Fruit fly (Drosophila melanogaster): ENCODE measurements around the gene Usp7.

The Usp7 gene

DNA sequence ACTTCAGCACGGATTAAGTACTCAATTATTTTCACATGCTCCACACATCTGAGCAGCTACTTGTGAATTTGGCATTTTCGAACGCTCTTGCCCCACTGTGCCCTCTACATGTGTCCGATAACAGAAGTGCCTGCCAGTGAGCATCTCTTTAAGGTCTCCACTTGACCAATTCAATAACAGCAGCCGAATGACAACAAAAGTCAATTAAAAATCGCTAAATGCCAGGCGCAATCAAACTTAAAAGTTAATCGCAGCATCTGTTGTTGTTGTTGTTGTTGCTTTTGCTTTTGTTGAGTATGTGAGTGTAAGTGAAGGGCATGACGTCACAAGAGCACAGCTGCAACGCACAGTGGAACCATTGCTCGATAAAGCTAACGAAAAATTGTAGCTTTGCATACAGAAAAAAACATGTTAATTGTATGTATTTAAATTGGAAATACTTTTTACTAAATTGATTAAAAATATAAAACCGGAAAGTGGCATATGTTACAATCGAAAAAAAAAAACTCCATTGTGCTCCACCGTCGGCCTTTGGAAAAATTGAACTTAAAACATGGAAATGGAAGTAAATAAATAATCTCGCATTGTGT lies 13.9 kb downstream of the Usp7 start (continued):
- TF ChIP-seq zen (tag; optimal IDR thresholded peaks at IDR 0.05) (no peak), BtbVII (GFP tag; optimal IDR thresholded peaks at IDR 0.05) (no peak), Scr (GFP tag; IDR thresholded peaks at IDR 0.05; ENCODE audit: partially characterized antibody) (no peak), CG34224 (GFP tag; IDR thresholded peaks at IDR 0.05; ENCODE audit: partially characterized antibody) (no peak), kah (GFP tag; optimal IDR thresholded peaks at IDR 0.05) (no peak), CG8089 (GFP tag; optimal IDR thresholded peaks at IDR 0.05) (no peak), ase (GFP tag; IDR thresholded peaks at IDR 0.05) (peak; percentile 40; the same call in 1 of the 3 replicates), CG5245 (GFP tag; optimal IDR thresholded peaks at IDR 0.05) (peak; percentile 25), CG15514 (GFP tag; optimal IDR thresholded peaks at IDR 0.05) (no peak), en (GFP tag; optimal IDR thresholded peaks at IDR 0.05) (no peak), sima (GFP tag; optimal IDR thresholded peaks at IDR 0.05) (no peak), CG17385 (GFP tag; optimal IDR thresholded peaks at IDR 0.05) (peak; percentile 3), CG4424 (GFP tag; optimal IDR thresholded peaks at IDR 0.05) (peak; percentile 21), CG10366 (GFP tag; IDR thresholded peaks at IDR 0.05) (peak; percentile 34), Xrp1 (GFP tag; IDR thresholded peaks at IDR 0.05) (peak; percentile 65), onecut (GFP tag; IDR thresholded peaks at IDR 0.05) (no peak), ERR (GFP tag; optimal IDR thresholded peaks at IDR 0.05) (peak; percentile 9), Hsf (GFP tag; optimal IDR thresholded peaks at IDR 0.05) (peak; percentile 17), CG2202 (tag; optimal IDR thresholded peaks at IDR 0.05) (no peak), sug (tag; optimal IDR thresholded peaks at IDR 0.05) (peak; percentile 18), Xbp1 (GFP tag; optimal IDR thresholded peaks at IDR 0.05) (peak; percentile 36), fd96Cb (tag; optimal IDR thresholded peaks at IDR 0.05) (peak; percentile 1), NC2β (GFP tag; optimal IDR thresholded peaks at IDR 0.05) (no peak), Eip74EF (GFP tag; optimal IDR thresholded peaks at IDR 0.05) (no peak), CG3995 (GFP tag; optimal IDR thresholded peaks at IDR 0.05) (no peak), disco-r (GFP tag; optimal IDR thresholded peaks at IDR 0.05) (no peak), Blimp-1 (GFP tag; optimal IDR thresholded peaks at IDR 0.05) (peak; percentile 29), CG17912 (GFP tag; optimal IDR thresholded peaks at IDR 0.05) (no peak), nmo (GFP tag; optimal IDR thresholded peaks at IDR 0.05) (peak; percentile 22), Drgx (GFP tag; IDR thresholded peaks at IDR 0.05) (no peak; the same call in none of the 2 replicates), CG13287 (GFP tag; IDR thresholded peaks at IDR 0.05; ENCODE audit: partially characterized antibody) (peak; percentile 31; the same call in 1 of the 2 replicates), stwl (tag; optimal IDR thresholded peaks at IDR 0.05) (no peak), CG1233 (GFP tag; optimal IDR thresholded peaks at IDR 0.05) (no peak), CG10267 (tag; optimal IDR thresholded peaks at IDR 0.05) (peak; percentile 9), lilli (GFP tag; optimal IDR thresholded peaks at IDR 0.05) (peak; percentile 26), CoRest (tag; optimal IDR thresholded peaks at IDR 0.05) (peak; percentile 15), CG8388 (GFP tag; optimal IDR thresholded peaks at IDR 0.05) (no peak), pum (GFP tag; optimal IDR thresholded peaks at IDR 0.05) (peak; percentile 6), az2 (GFP tag; optimal IDR thresholded peaks at IDR 0.05) (peak; percentile 8), ap (GFP tag; IDR thresholded peaks at IDR 0.05) (peak; percentile 29; the same call in 1 of the 2 replicates), zfh2 (GFP tag; optimal IDR thresholded peaks at IDR 0.05) (peak; percentile 7), Dad (GFP tag; optimal IDR thresholded peaks at IDR 0.05) (peak; percentile 20), Ets65A (GFP tag) (peak; percentile 74), CG17359 (tag; optimal IDR thresholded peaks at IDR 0.05) (peak; percentile 23), Side (GFP tag; optimal IDR thresholded peaks at IDR 0.05) (no peak), CG10979 (tag; optimal IDR thresholded peaks at IDR 0.05) (peak; percentile 46), Kr (GFP tag; optimal IDR thresholded peaks at IDR 0.05) (no peak), btn (GFP tag; optimal IDR thresholded peaks at IDR 0.05) (no peak), esg (GFP tag; conservative IDR thresholded peaks at IDR 0.05) (peak; percentile 7; the same call in 1 of the 2 replicates), fd102C (GFP tag; optimal IDR thresholded peaks at IDR 0.05) (no peak)
